Fruit fly (Drosophila melanogaster): Measurements from ENCODE around the gene CG32074.

- no peak for TF ChIP-seq CG15710 (tag; optimal IDR thresholded peaks at IDR 0.05)
- TF ChIP-seq CG34367 (tag; optimal IDR thresholded peaks at IDR 0.05) = no peak
- TF ChIP-seq CG17806 (tag; optimal IDR thresholded peaks at IDR 0.05) = no peak
- TF ChIP-seq CG14655 (GFP tag; optimal IDR thresholded peaks at IDR 0.05) = no peak
- no peak for TF ChIP-seq gl (tag; optimal IDR thresholded peaks at IDR 0.05)
- TF ChIP-seq Ets98B (GFP tag; IDR thresholded peaks at IDR 0.05) = no peak
- TF ChIP-seq EcR (GFP tag; optimal IDR thresholded peaks at IDR 0.05) = no peak
- TF ChIP-seq fd96Ca (GFP tag; IDR thresholded peaks at IDR 0.05) = no peak
- TF ChIP-seq Snoo (tag; optimal IDR thresholded peaks at IDR 0.05) = no peak
These were observed 24.7 kb downstream of the CG32074 start, which contains the start of gene CG32073 for dm6 chr3L:11107432-11107831.

All from whole organism, pupa.